Fruit fly (Drosophila melanogaster): ENCODE results near the gene ouib.

- TF ChIP-seq Blimp-1 (GFP tag; optimal IDR thresholded peaks at IDR 0.05) (no peak), hkb (optimal IDR thresholded peaks at IDR 0.05) (no peak), hkb (GFP tag; IDR thresholded peaks at IDR 0.05) (no peak), CG12659 (GFP tag; optimal IDR thresholded peaks at IDR 0.05) (no peak), zen (tag; optimal IDR thresholded peaks at IDR 0.05) (no peak), CG2712 (tag; optimal IDR thresholded peaks at IDR 0.05) (no peak), scrt (GFP tag; optimal IDR thresholded peaks at IDR 0.05) (no peak), Fer1 (GFP tag; optimal IDR thresholded peaks at IDR 0.05) (no peak), tll (GFP tag; optimal IDR thresholded peaks at IDR 0.05) (no peak), CG7987 (GFP tag; optimal IDR thresholded peaks at IDR 0.05) (no peak), CG6813 (GFP tag; optimal IDR thresholded peaks at IDR 0.05) (no peak), jigr1 (GFP tag; IDR thresholded peaks at IDR 0.05) (no peak), CG4854 (GFP tag; optimal IDR thresholded peaks at IDR 0.05) (no peak), bbx (GFP tag; IDR thresholded peaks at IDR 0.05; ENCODE audit: partially characterized antibody) (no peak)
Measured at dm6 chr3R:8718356-8718755, 6.9 kb upstream of the ouib start, which contains the start of gene Cks85A.
